Worm (Caenorhabditis elegans) whole organism, early embryonic: ENCODE measurements around the gene F45E4.6.

Source experiments
- ama-1 ChIP-seq: fragments of 150-350 bp; optimal IDR thresholded peaks from 2 replicates; lab custom pipeline; 2014
- pes-1 ChIP-seq: fragments of 200-800 bp; sonication (Bioruptor generic); IDR thresholded peaks from 2 replicates; pipeline ENCODE4 v1.3.6; 2022; ENCODE audit warnings: missing genetic modification reagents, missing genetic modification characterization, missing compliant biosample characterization
- tbx-11 ChIP-seq: fragments of 200-800 bp; sonication (Bioruptor generic); IDR thresholded peaks from 2 replicates; pipeline ENCODE4 v1.3.6; 2022; ENCODE audit warnings: missing genetic modification characterization, missing compliant biosample characterization

ce11 chrIV:7611396-7611795 is 21.0 kb downstream of the F45E4.6 start:
- TF ChIP-seq ama-1 (lab: Kevin White, UChicago) (no peak), tbx-11 (GFP tag; lab: Robert Waterston, UW) (no peak), pes-1 (GFP tag; lab: Robert Waterston, UW) (no peak)
